Fruit fly (Drosophila melanogaster): ENCODE results near the gene CG6163.

Gene CG6163

DNA sequence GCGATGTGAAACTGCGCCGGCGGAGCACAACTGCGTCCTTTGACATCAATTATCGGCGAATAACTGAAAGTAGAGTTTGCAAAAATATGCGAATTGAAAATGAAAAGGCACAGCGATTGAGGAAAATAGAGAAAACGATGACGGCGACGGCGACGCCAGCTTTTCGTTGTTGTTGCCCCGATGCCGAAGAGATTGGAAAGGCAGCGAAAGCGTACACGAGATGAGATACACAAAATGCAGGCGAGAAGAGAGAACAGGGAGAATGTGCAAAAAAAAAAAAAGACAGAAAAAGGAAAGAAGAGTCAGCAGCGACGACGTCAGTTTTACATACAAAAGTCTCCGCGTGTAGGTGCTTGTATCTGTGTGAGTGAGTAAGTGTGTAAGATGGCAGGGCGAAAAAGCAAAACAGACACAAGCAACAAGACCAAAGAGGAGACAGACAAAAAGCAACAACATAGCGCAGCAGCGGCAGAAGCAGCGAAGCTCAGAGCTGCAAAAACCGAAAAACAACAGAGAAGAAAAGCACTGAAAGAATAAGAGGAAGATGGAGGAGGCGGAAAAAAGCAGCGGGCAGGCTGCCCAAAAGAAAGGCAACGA is at the start of gene CG6163:
Gene CG6163, minus strand, starts transcription at position 51 of the 597 bp plus-strand sequence.
- no peak for TF ChIP-seq noc (tag; optimal IDR thresholded peaks at IDR 0.05)

dm6 chr3L:11414453-11414852 is 49.8 kb upstream of the CG6163 start:
- no peak for TF ChIP-seq noc (tag; optimal IDR thresholded peaks at IDR 0.05)

dm6 chr3L:11413697-11414096 is 49.0 kb upstream of the CG6163 start:
- no peak for TF ChIP-seq noc (tag; optimal IDR thresholded peaks at IDR 0.05)

- TF ChIP-seq noc (tag; optimal IDR thresholded peaks at IDR 0.05), result no peak
Observed at dm6 chr3L:11410505-11410904, 45.8 kb upstream of the CG6163 start.

DNA sequence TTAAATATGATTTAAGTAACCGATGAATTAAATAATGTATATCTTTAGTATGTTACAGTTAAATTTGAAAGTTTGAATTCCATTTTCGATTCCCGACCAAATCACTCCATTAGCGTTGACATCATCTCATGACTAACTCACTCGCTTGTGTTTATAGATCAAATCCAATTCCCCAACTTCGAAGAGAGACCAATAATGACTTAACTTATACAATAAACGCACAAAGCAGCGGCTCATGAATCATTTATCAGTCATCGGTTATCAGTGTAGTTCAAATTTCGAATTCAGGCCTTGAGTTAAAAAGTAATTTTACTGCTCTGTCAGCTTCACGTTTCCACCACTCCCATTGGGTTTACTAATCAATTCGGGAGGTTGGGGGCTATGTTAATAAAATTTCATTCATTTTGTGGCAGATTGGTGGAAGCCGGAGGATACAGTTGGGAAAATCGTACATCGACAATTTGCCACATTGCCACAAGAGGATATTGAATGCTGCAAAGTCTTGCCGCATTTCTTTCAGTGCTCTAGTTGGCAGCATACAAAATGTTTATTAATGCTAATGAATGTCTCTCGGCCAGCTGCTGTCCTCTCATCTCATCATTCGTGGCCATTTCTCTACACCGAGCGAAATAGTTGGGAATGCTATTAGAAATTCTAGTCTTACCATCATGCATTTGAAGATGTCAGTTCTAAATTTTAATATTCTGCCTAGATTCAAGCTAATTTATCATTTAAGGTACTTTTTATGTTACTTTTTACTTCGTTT is 43.8 kb upstream of the CG6163 start:
- TF ChIP-seq noc (tag; optimal IDR thresholded peaks at IDR 0.05), result no peak

- TF ChIP-seq noc (tag; optimal IDR thresholded peaks at IDR 0.05), result no peak
Observed at dm6 chr3L:11407202-11407829, 42.6 kb upstream of the CG6163 start.

DNA sequence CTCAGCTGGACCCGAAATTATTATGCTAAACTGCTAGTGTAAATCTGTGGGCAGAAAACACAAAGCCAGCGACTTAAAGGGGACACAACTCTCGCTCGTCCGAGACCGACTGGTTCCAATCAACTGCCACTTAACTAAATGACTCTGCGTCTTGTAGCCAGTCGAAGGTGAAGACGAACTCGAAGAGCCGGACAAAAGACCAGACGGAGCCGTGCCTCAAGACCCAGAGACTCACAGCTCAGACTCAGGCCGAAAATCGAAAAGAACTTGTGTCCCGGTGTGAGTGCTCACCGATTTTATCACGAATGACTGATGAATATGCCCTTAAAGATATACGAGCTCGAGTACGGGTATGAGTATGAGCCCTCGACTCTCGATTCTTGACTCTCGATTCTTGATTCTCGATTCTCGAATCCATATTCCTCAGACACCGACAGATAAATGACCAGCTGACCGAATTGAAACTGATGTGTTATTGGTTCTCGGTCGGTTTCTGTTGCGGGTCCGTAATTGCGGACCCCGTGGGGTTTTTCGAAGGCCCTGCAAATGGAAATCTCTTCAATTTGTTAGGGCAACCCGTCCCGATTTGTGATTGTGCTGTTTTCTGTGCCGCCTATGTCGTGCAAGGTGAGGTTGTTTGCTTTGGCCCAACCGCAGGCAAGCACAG is 42.0 kb upstream of the CG6163 start:
- TF ChIP-seq noc (tag; optimal IDR thresholded peaks at IDR 0.05), result no peak

DNA sequence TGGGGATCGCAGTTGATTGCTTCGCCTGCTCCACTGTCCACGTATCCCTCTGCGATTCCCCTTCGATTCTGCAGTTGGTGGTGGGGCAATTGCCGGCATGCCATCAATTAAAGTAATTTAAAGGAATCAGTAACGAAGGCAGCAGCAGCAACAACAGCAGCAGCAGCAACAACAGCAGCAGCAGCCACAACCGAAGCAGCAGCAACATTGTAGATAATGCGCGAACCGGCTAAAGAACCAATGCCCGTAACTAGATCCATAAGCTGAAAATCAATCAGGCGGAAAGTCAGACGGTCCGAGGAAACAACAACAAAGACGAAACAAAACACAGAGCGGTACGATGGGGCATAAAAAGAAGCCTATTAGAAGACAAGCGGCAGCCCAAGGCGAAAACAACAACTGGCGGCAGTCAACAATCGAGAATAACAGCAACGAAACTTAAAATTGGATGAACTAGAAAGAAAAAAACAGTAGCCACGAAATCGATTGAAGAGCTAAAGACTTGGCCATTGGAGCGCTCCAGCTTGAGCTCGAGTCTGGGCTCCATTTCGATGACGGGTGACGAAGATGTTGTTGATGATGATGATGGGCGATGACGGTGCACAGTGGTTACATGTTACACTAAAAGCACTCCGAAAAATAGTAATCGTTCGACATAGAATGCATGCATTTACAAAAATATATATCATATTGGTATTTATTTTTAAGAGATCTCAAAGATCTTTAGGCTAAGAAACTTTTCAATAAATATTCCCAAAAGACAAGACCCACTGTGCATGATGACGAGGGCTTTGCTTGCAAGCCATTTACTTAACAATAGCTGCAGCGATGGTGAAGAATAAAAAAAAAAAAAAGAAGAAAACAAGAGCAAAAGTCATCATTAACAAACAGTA is 40.9 kb upstream of the CG6163 start:
- peak; percentile 78 for TF ChIP-seq noc (tag; optimal IDR thresholded peaks at IDR 0.05)

- no peak for TF ChIP-seq noc (tag; optimal IDR thresholded peaks at IDR 0.05)
Observed at dm6 chr3L:11403542-11403941, 38.9 kb upstream of the CG6163 start.

DNA sequence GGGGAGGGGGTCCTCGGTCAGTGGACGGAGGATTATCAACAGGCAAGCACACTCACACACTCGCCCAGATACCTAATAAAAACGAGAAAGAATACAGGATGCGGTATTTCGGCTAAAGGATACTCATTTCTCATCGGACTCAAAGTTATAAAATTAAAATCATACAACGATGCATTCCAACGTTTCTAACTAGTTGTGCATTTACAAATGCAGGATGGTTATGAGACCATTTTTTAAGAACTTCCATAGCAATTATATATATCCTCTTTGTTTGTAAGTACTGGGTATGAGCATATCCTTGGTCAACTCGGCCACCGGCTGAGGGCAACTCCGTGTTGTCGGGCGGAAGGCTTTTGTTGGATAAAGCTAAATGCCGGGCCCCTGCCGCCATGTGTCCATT is 37.6 kb upstream of the CG6163 start:
- TF ChIP-seq noc (tag; optimal IDR thresholded peaks at IDR 0.05), result no peak

DNA sequence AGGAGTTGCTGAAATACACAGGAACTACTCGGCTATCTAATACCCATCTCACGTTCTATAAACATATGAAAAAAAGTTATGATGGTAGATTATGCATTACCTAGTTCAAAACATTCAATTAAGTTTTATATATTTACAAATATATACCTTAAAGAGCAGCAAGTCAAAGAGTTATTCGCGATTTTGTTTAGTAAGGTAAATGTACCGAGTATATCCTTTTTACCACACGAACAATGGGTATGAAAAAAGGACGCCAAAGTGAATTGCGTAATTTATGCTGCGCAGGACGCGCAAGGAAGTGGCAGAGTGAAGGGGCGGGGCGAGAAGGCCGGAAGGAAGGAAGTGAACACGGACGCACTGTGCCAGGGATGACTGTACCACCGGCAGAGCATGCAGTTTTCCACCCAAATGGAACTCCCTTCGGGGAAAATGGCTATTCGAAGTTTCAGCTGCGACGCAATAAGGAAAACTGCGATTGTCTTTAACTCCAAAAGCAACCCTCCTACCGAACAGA is 36.0 kb upstream of the CG6163 start:
- no peak for TF ChIP-seq noc (tag; optimal IDR thresholded peaks at IDR 0.05)

dm6 chr3L:11400262-11400661 is 35.6 kb upstream of the CG6163 start:
- TF ChIP-seq noc (tag; optimal IDR thresholded peaks at IDR 0.05), result no peak

DNA sequence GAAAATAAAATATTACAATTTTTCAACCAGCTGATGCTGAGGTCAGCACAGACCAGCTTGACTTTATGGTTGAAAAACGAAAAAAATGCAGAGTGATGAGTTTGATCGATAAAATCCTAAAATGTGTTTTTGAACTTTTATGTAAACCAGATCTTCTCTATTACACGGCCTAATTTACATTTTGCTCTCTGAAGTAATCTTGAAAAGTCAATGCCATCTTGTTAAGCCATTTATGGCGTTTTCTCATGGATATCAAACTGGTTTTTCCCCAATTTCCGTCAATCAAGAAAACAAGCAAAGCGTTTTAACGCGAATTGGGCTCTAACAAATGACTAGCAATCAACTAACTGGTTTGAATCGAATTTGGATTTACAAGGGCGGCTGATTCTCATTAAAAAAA is 34.8 kb upstream of the CG6163 start:
- TF ChIP-seq noc (tag; optimal IDR thresholded peaks at IDR 0.05), result no peak

- no peak for TF ChIP-seq noc (tag; optimal IDR thresholded peaks at IDR 0.05)
Observed at dm6 chr3L:11398484-11399088, 33.9 kb upstream of the CG6163 start.

DNA sequence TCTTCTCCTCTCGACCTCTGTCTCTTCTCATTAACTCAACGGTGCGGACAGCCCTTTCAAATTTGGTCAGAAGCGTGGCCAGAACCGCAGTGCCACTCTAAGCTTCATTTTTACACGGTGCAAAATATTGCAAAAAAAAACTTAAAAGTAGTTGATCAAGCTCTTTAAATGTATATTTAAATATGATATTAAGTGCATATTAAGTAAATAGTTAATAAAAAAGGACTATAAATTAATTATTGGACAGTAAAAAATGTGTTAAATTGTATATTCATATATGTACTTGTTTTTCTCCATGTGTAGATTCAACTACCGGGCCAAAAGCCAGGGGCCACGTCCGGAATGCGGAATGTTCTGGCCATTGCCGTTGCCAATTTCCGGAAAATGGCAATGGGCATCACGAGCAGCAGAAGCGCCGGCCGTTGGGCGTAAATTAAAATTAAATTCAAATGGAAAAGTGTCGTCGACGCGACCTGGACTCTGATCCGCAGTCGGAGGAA is 32.5 kb upstream of the CG6163 start, which contains the start of gene CG44362:
Gene CG44362, plus strand, starts transcription at position 450 of the 500 bp plus-strand sequence.
- TF ChIP-seq noc (tag; optimal IDR thresholded peaks at IDR 0.05), result no peak
